Worm (Caenorhabditis elegans) whole organism, L3 larva: ENCODE data around the gene F37C4.6.

Experiments used
- ceh-28 ChIP-seq: fragments of 150-350 bp; optimal IDR thresholded peaks from 2 replicates; lab custom pipeline; 2014; ENCODE audit warnings: missing biosample characterization, missing genetic modification reagents, missing genetic modification characterization
- ceh-82 ChIP-seq: fragments of 150-350 bp; optimal IDR thresholded peaks from 2 replicates; lab custom pipeline; 2014; ENCODE audit warnings: missing biosample characterization, missing genetic modification characterization
- ceh-9 ChIP-seq: sonication (generic microtip); optimal IDR thresholded peaks from 2 replicates; lab custom pipeline; 2018; ENCODE audit warnings: missing biosample characterization, missing genetic modification characterization
- egl-5 ChIP-seq: fragments of 150-350 bp; optimal IDR thresholded peaks from 2 replicates; lab custom pipeline; 2017; ENCODE audit warnings: missing biosample characterization, missing genetic modification reagents, missing genetic modification characterization, inconsistent platforms
- elt-2 ChIP-seq: sonication (generic microtip); optimal IDR thresholded peaks from 2 replicates; lab custom pipeline; 2016; ENCODE audit warnings: missing genetic modification reagents, mild to moderate bottlenecking, missing genetic modification characterization, missing compliant biosample characterization
- eor-1 ChIP-seq, 2 experiments: fragments of 150-350 bp; optimal IDR thresholded peaks; 2 replicates each; lab custom pipeline; 2014 to 2018; ENCODE audit warnings: missing biosample characterization in 2 of 2, missing genetic modification characterization in 2 of 2
- lin-39 ChIP-seq: fragments of 150-350 bp; optimal IDR thresholded peaks from 2 replicates; lab custom pipeline; 2018; ENCODE audit warnings: missing biosample characterization, missing genetic modification reagents, missing genetic modification characterization
- mdl-1 ChIP-seq: fragments of 150-350 bp; optimal IDR thresholded peaks from 2 replicates; lab custom pipeline; 2014; ENCODE audit warnings: missing biosample characterization, missing genetic modification characterization
- nhr-11 ChIP-seq: fragments of 150-350 bp; optimal IDR thresholded peaks from 2 replicates; lab custom pipeline; 2014; ENCODE audit warnings: missing biosample characterization, missing genetic modification characterization
- nhr-43 ChIP-seq: sonication (generic microtip); optimal IDR thresholded peaks from 2 replicates; lab custom pipeline; 2016; ENCODE audit warnings: mild to moderate bottlenecking, missing genetic modification characterization, missing compliant biosample characterization; ENCODE audit not compliant: poor library complexity, severe bottlenecking
- pha-4 ChIP-seq: fragments of 150-350 bp; optimal IDR thresholded peaks from 2 replicates; lab custom pipeline; 2014; ENCODE audit warnings: missing biosample characterization, missing genetic modification reagents, missing genetic modification characterization
- pqm-1 ChIP-seq: fragments of 150-350 bp; optimal IDR thresholded peaks from 2 replicates; lab custom pipeline; 2017; ENCODE audit warnings: missing biosample characterization, missing genetic modification characterization, inconsistent platforms
- ztf-4 ChIP-seq: fragments of 150-350 bp; optimal IDR thresholded peaks from 2 replicates; lab custom pipeline; 2014; ENCODE audit warnings: missing biosample characterization, missing genetic modification characterization

F37C4.6 gene

ce11 chrIV:3827724-3828123 is 50.4 kb downstream of the F37C4.6 start:
- TF ChIP-seq nhr-11 (tag; lab: Kevin White, UChicago) (no peak), mdl-1 (tag; lab: Kevin White, UChicago) (no peak), ceh-28 (no peak), ceh-9 (tag; lab: Kevin White, UChicago) (no peak), lin-39 (no peak), eor-1 (tag; optimal IDR thresholded peaks at IDR 0.05; lab: Kevin White, UChicago) (no peak), egl-5 (tag; lab: Kevin White, UChicago) (no peak), ztf-4 (tag; lab: Kevin White, UChicago) (no peak), pqm-1 (no peak), elt-2 (tag; lab: Kevin White, UChicago) (no peak), ceh-82 (no peak)

ce11 chrIV:3826590-3827128 is 51.5 kb downstream of the F37C4.6 start, which contains the start of gene F28F9.3:
TSS of gene F28F9.3 (plus strand) at chrIV:3826890.
- TF ChIP-seq nhr-11 (tag; lab: Kevin White, UChicago), result no peak
- no peak for TF ChIP-seq nhr-43 (tag; lab: Kevin White, UChicago)
- no peak for TF ChIP-seq pha-4 (tag; lab: Kevin White, UChicago)
